Fruit fly (Drosophila melanogaster): ENCODE results near the gene CG4631.

The CG4631 gene

dm6 chr2L:16607070-16607469, at the start of gene CG4631:
Gene CG4631 (plus strand): TSS chr2L:16607370.
- TF ChIP-seq CG6163 (GFP tag; IDR thresholded peaks at IDR 0.05) (no peak), CG34406 (GFP tag; optimal IDR thresholded peaks at IDR 0.05) (no peak), CG16779 (tag; optimal IDR thresholded peaks at IDR 0.05) (no peak), Sox15 (GFP tag; optimal IDR thresholded peaks at IDR 0.05) (no peak), Eip78C (GFP tag) (no peak), Hr39 (GFP tag; optimal IDR thresholded peaks at IDR 0.05) (no peak), CG6808 (GFP tag; optimal IDR thresholded peaks at IDR 0.05) (no peak), ss (GFP tag; optimal IDR thresholded peaks at IDR 0.05) (no peak), CG11294 (GFP tag; IDR thresholded peaks at IDR 0.05) (no peak), CG3919 (GFP tag; optimal IDR thresholded peaks at IDR 0.05) (no peak), dac (GFP tag; optimal IDR thresholded peaks at IDR 0.05) (no peak), OdsH (GFP tag; optimal IDR thresholded peaks at IDR 0.05) (no peak), Eip93F (GFP tag; optimal IDR thresholded peaks at IDR 0.05) (no peak), dsx (GFP tag; optimal IDR thresholded peaks at IDR 0.05; ENCODE audit: poor library complexity, severe bottlenecking) (no peak), Sox102F (GFP tag; optimal IDR thresholded peaks at IDR 0.05) (no peak), salr (GFP tag; optimal IDR thresholded peaks at IDR 0.05) (no peak), vri (GFP tag; optimal IDR thresholded peaks at IDR 0.05) (no peak), fkh (GFP tag; optimal IDR thresholded peaks at IDR 0.05) (no peak), svp (GFP tag) (no peak), Sox14 (GFP tag; optimal IDR thresholded peaks at IDR 0.05) (no peak)

DNA sequence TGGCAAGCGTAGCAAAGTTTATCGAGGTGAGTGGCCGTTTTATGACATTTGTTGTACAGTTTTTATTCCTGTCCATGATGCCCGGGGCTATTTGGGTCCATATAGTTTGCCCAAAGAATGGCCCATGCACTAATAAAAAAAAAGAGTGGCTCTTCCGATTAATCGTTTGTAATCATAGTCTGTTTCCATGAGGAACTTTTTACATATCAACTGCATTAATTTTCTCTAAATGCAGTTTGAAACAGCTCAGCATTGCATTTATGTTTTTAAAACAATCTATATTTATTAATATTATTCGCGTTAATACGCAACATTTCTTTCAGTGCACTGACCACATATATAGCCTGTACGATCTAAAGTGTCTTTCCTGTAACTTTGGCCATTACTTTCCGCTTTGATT, 47.3 kb upstream of the CG4631 start:
- TF ChIP-seq Hr4 (GFP tag; optimal IDR thresholded peaks at IDR 0.05) (peak; percentile 46), fd85E (GFP tag; optimal IDR thresholded peaks at IDR 0.05) (no peak), CG32006 (GFP tag; optimal IDR thresholded peaks at IDR 0.05) (peak; percentile 45), CG8632 (GFP tag; optimal IDR thresholded peaks at IDR 0.05) (no peak), CG15336 (GFP tag; IDR thresholded peaks at IDR 0.05) (0 out of 2 replicates have a peak, but pooled peaks have one; percentile 19), CG3919 (GFP tag; optimal IDR thresholded peaks at IDR 0.05) (peak; percentile 30), CG4318 (GFP tag; optimal IDR thresholded peaks at IDR 0.05) (peak; percentile 36), Eip78C (GFP tag) (peak; percentile 74), Lpt (GFP tag; optimal IDR thresholded peaks at IDR 0.05) (peak; percentile 17), eg (GFP tag; IDR thresholded peaks at IDR 0.05) (no peak), fd59A (GFP tag; optimal IDR thresholded peaks at IDR 0.05) (peak; percentile 29), OdsH (GFP tag; optimal IDR thresholded peaks at IDR 0.05) (peak; percentile 34), ss (GFP tag; optimal IDR thresholded peaks at IDR 0.05) (no peak), CG10669 (GFP tag; optimal IDR thresholded peaks at IDR 0.05) (no peak), CG1621 (tag; optimal IDR thresholded peaks at IDR 0.05) (no peak), CG10631 (GFP tag; optimal IDR thresholded peaks at IDR 0.05) (peak; percentile 29), dsx (GFP tag; optimal IDR thresholded peaks at IDR 0.05; ENCODE audit: poor library complexity, severe bottlenecking) (no peak), CG7368 (GFP tag; optimal IDR thresholded peaks at IDR 0.05) (no peak), CG6276 (GFP tag; optimal IDR thresholded peaks at IDR 0.05) (peak; percentile 48), CG11294 (GFP tag; IDR thresholded peaks at IDR 0.05) (no peak)

DNA sequence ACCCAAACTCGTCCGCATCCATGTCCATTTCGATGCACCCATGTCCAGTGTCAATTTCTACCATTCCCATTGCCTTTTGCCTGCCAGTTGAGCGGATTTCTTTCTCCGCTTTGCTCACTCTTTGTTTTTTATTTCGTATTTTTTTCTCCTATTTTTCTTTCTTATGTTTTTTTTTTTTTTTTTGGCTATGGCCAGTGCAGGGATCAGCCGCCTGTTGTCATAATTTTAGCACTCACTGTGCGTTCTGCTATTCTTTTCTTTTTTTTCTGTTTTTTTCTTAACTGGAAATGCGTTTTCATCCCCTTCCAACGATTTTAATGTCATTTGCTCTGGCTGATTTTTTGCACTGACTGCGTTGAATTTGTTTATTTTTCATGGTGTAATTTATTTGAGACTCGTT, 44.8 kb upstream of the CG4631 start:
- TF ChIP-seq CG3919 (GFP tag; optimal IDR thresholded peaks at IDR 0.05) (no peak), CG10631 (GFP tag; optimal IDR thresholded peaks at IDR 0.05) (no peak), Lpt (GFP tag; optimal IDR thresholded peaks at IDR 0.05) (no peak), topi (GFP tag; optimal IDR thresholded peaks at IDR 0.05) (no peak), CG8119 (GFP tag; IDR thresholded peaks at IDR 0.05) (peak; percentile 51; the same call in 2 of the 3 replicates), CG15336 (GFP tag; IDR thresholded peaks at IDR 0.05) (no peak), cyc (GFP tag; optimal IDR thresholded peaks at IDR 0.05) (no peak), spab (GFP tag; optimal IDR thresholded peaks at IDR 0.05) (peak; percentile 45), esn (GFP tag; optimal IDR thresholded peaks at IDR 0.05) (no peak), Blimp-1 (GFP tag; optimal IDR thresholded peaks at IDR 0.05) (no peak), Eip93F (GFP tag; optimal IDR thresholded peaks at IDR 0.05) (no peak), achi (GFP tag; optimal IDR thresholded peaks at IDR 0.05) (peak; percentile 14), CG6163 (GFP tag; IDR thresholded peaks at IDR 0.05) (peak; percentile 56; the same call in 2 of the 3 replicates), salr (GFP tag; optimal IDR thresholded peaks at IDR 0.05) (no peak), dsx (GFP tag; optimal IDR thresholded peaks at IDR 0.05; ENCODE audit: poor library complexity, severe bottlenecking) (peak; percentile 32), CG6854 (GFP tag; optimal IDR thresholded peaks at IDR 0.05) (no peak), CG6808 (GFP tag; optimal IDR thresholded peaks at IDR 0.05) (peak; percentile 65), CG34406 (GFP tag; optimal IDR thresholded peaks at IDR 0.05) (no peak), CG11762 (GFP tag; optimal IDR thresholded peaks at IDR 0.05; ENCODE audit: insufficient read depth) (no peak), Ets96B (tag; optimal IDR thresholded peaks at IDR 0.05) (peak; percentile 2), CG4318 (GFP tag; optimal IDR thresholded peaks at IDR 0.05) (no peak), Smox (GFP tag; optimal IDR thresholded peaks at IDR 0.05) (no peak), vri (GFP tag; optimal IDR thresholded peaks at IDR 0.05) (no peak), ss (GFP tag; optimal IDR thresholded peaks at IDR 0.05) (peak; percentile 53 to 65), CG9139 (GFP tag; optimal IDR thresholded peaks at IDR 0.05) (peak; percentile 26), Eip78C (GFP tag) (no peak), Sox15 (GFP tag; optimal IDR thresholded peaks at IDR 0.05) (no peak), fkh (GFP tag; optimal IDR thresholded peaks at IDR 0.05) (no peak)

Data from whole organism, prepupa.